Worm (Caenorhabditis elegans) whole organism, L3 larva: ENCODE results near the gene EEED8.13.

Experiments used
- R02D3.7 ChIP-seq: fragments of 150-350 bp; optimal IDR thresholded peaks from 2 replicates; lab custom pipeline; 2014; ENCODE audit warnings: missing biosample characterization, missing genetic modification characterization
- ZK546.5 ChIP-seq: sonication (generic microtip); optimal IDR thresholded peaks from 2 replicates; lab custom pipeline; 2017; ENCODE audit warnings: missing biosample characterization, missing genetic modification characterization
- ama-1 ChIP-seq: fragments of 150-350 bp; optimal IDR thresholded peaks from 2 replicates; lab custom pipeline; 2018
- ceh-28 ChIP-seq: fragments of 150-350 bp; optimal IDR thresholded peaks from 2 replicates; lab custom pipeline; 2014; ENCODE audit warnings: missing biosample characterization, missing genetic modification reagents, missing genetic modification characterization
- ceh-9 ChIP-seq: sonication (generic microtip); optimal IDR thresholded peaks from 2 replicates; lab custom pipeline; 2018; ENCODE audit warnings: missing biosample characterization, missing genetic modification characterization
- daf-12 ChIP-seq: fragments of 150-350 bp; optimal IDR thresholded peaks from 2 replicates; lab custom pipeline; 2014; ENCODE audit warnings: missing biosample characterization, missing genetic modification reagents, missing genetic modification characterization
- elt-2 ChIP-seq: sonication (generic microtip); optimal IDR thresholded peaks from 2 replicates; lab custom pipeline; 2016; ENCODE audit warnings: missing genetic modification reagents, mild to moderate bottlenecking, missing genetic modification characterization, missing compliant biosample characterization
- elt-3 ChIP-seq, 3 experiments: fragments of 150-350 bp in 1 of 3; sonication (generic microtip) in 2 of 3; optimal IDR thresholded peaks; 2 replicates in 2 of 3; 4 replicates in 1 of 3; lab custom pipeline; 2014 to 2017; ENCODE audit warnings: missing biosample characterization in 3 of 3, missing genetic modification characterization in 3 of 3
- eor-1 ChIP-seq, 2 experiments: fragments of 150-350 bp; optimal IDR thresholded peaks; 2 replicates each; lab custom pipeline; 2014 to 2018; ENCODE audit warnings: missing biosample characterization in 2 of 2, missing genetic modification characterization in 2 of 2
- fkh-10 ChIP-seq: sonication (generic microtip); optimal IDR thresholded peaks from 2 replicates; lab custom pipeline; 2017; ENCODE audit warnings: missing biosample characterization, missing genetic modification reagents, missing genetic modification characterization
- hmg-11 ChIP-seq: sonication (generic microtip); optimal IDR thresholded peaks from 2 replicates; lab custom pipeline; 2016; ENCODE audit warnings: missing genetic modification characterization, missing compliant biosample characterization
- jun-1 ChIP-seq: fragments of 150-350 bp; optimal IDR thresholded peaks from 2 replicates; lab custom pipeline; 2014; ENCODE audit warnings: missing biosample characterization, missing genetic modification reagents, missing genetic modification characterization
- lin-15B ChIP-seq: fragments of 150-350 bp; optimal IDR thresholded peaks from 2 replicates; lab custom pipeline; 2014; ENCODE audit warnings: missing biosample characterization, missing genetic modification characterization
- lin-39 ChIP-seq: fragments of 150-350 bp; optimal IDR thresholded peaks from 2 replicates; lab custom pipeline; 2018; ENCODE audit warnings: missing biosample characterization, missing genetic modification reagents, missing genetic modification characterization
- lsy-12 ChIP-seq: sonication (generic microtip); optimal IDR thresholded peaks from 2 replicates; lab custom pipeline; 2016; ENCODE audit warnings: mild to moderate bottlenecking, missing genetic modification characterization, missing compliant biosample characterization
- nhr-11 ChIP-seq: fragments of 150-350 bp; optimal IDR thresholded peaks from 2 replicates; lab custom pipeline; 2014; ENCODE audit warnings: missing biosample characterization, missing genetic modification characterization
- nhr-23 ChIP-seq: fragments of 150-350 bp; optimal IDR thresholded peaks from 2 replicates; lab custom pipeline; 2014; ENCODE audit warnings: missing biosample characterization, missing genetic modification reagents, missing genetic modification characterization
- nhr-25 ChIP-seq: sonication (generic microtip); optimal IDR thresholded peaks from 2 replicates; lab custom pipeline; 2017; ENCODE audit warnings: missing biosample characterization, missing genetic modification characterization
- nhr-28 ChIP-seq: fragments of 150-350 bp; optimal IDR thresholded peaks from 2 replicates; lab custom pipeline; 2014; ENCODE audit warnings: missing biosample characterization, missing genetic modification characterization
- nhr-43 ChIP-seq: sonication (generic microtip); optimal IDR thresholded peaks from 2 replicates; lab custom pipeline; 2016; ENCODE audit warnings: mild to moderate bottlenecking, missing genetic modification characterization, missing compliant biosample characterization; ENCODE audit not compliant: poor library complexity, severe bottlenecking
- nhr-77 ChIP-seq: fragments of 150-350 bp; optimal IDR thresholded peaks from 2 replicates; lab custom pipeline; 2014; ENCODE audit warnings: missing biosample characterization, missing genetic modification characterization
- pqm-1 ChIP-seq: fragments of 150-350 bp; optimal IDR thresholded peaks from 2 replicates; lab custom pipeline; 2017; ENCODE audit warnings: missing biosample characterization, missing genetic modification characterization, inconsistent platforms
- sea-2 ChIP-seq: fragments of 150-350 bp; sonication (generic microtip); optimal IDR thresholded peaks from 4 replicates; lab custom pipeline; 2014; ENCODE audit warnings: missing biosample characterization, missing genetic modification reagents, missing genetic modification characterization
- tbx-2 ChIP-seq: sonication (generic microtip); optimal IDR thresholded peaks from 2 replicates; lab custom pipeline; 2016; ENCODE audit warnings: mild to moderate bottlenecking, missing genetic modification characterization, missing compliant biosample characterization
- unc-39 ChIP-seq: sonication (generic microtip); optimal IDR thresholded peaks from 4 replicates; lab custom pipeline; 2017; ENCODE audit warnings: missing biosample characterization, missing genetic modification characterization
- unc-62 ChIP-seq: fragments of 150-350 bp; sonication (generic microtip); optimal IDR thresholded peaks from 4 replicates; lab custom pipeline; 2014; ENCODE audit warnings: missing biosample characterization, missing genetic modification reagents, missing genetic modification characterization
- zag-1 ChIP-seq: fragments of 150-350 bp; optimal IDR thresholded peaks from 2 replicates; lab custom pipeline; 2014; ENCODE audit warnings: missing biosample characterization, missing genetic modification characterization
- ztf-11 ChIP-seq: fragments of 150-350 bp; optimal IDR thresholded peaks from 2 replicates; lab custom pipeline; 2014; ENCODE audit warnings: missing biosample characterization, missing genetic modification characterization

The EEED8.13 gene

DNA sequence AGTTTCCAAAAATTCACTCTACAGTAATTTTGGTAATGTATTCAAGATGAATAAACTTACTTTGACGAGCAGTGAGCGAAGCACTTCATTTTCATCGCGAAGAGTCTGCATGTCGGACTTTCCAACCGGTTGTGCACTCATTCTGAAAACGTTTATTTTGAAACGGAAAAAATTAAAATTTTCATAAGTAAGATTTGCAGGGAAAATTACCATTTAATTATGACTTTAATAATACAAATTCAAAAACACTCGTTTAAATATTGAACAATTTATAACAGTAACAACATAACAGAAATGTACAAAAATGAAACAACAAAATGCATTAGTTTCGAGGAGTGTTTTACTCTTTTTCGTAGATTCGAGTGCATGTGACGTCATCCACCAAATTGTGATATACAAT is at the start of gene EEED8.13, which contains the start of gene EEED8.18:
TSS of gene EEED8.13 (minus strand) at position 101 of the 400 bp plus-strand sequence.
TSS of gene EEED8.18 (minus strand) at position 144 of the 400 bp plus-strand sequence.
- no peak for TF ChIP-seq ama-1 (lab: Kevin White, UChicago)
- no peak for TF ChIP-seq tbx-2 (tag; lab: Kevin White, UChicago)
- no peak for TF ChIP-seq unc-62 (GFP tag; lab: Kevin White, UChicago)
- TF ChIP-seq hmg-11 = no peak
- no peak for TF ChIP-seq nhr-28
- no peak for TF ChIP-seq zag-1 (tag; lab: Kevin White, UChicago)
- no peak for TF ChIP-seq elt-3 (tag; optimal IDR thresholded peaks at IDR 0.05; lab: Kevin White, UChicago)
- no peak for TF ChIP-seq nhr-77 (tag; lab: Kevin White, UChicago)
- TF ChIP-seq nhr-23 (tag; lab: Kevin White, UChicago) = no peak

DNA sequence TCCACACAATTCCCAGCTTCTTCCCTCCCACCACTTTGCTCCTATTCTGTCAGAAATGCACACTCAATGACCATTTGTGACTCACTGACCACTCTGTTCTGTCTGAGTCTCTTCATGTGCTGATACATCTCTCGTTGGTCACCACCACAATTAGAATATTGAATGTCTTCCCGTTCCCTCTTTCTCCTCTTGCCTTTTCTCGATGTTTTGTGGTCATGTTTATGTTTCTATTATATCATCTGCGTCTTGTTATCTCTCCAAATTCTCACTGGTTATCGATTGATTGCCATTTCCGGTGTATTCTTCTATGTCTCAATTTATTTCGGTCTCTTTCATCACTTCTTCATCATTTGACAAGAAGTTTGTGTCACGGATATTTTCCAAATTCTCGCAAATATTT is 48.5 kb upstream of the EEED8.13 start:
- TF ChIP-seq elt-2 = no peak
- TF ChIP-seq ceh-28 = peak; percentile 47
- TF ChIP-seq zag-1 (tag; lab: Kevin White, UChicago) = no peak
- TF ChIP-seq pqm-1 (tag; lab: Kevin White, UChicago) = peak; percentile 22
- TF ChIP-seq jun-1 (tag; lab: Kevin White, UChicago) = no peak

DNA sequence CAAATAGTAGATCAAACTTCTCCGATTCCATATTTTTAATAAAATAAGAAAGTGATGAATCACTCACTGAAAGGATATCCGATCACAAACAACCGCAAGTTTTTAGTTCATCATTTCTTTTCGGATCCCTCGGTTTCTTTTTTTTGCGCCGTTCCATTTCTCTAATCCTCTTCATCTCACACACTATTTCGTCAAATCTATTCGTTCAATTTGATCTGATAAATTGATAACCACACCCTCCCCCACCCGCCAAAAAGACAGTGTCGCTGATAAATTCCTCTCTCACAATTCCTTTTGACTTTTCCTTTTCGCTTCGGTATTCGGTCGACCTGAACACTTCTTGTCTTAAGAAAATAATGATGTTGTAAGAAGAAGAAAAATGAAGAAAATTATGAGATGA is 47.2 kb upstream of the EEED8.13 start:
- no peak for TF ChIP-seq lin-39 (tag; lab: Kevin White, UChicago)
- peak; percentile 12 for TF ChIP-seq nhr-23 (tag; lab: Kevin White, UChicago)
- no peak for TF ChIP-seq elt-2
- no peak for TF ChIP-seq sea-2 (GFP tag; lab: Kevin White, UChicago)
- peak; percentile 38 for TF ChIP-seq nhr-25 (tag; lab: Kevin White, UChicago)
- peak in 1 of 3 experiments; percentile 80 for TF ChIP-seq elt-3 (tag; optimal IDR thresholded peaks at IDR 0.05; lab: Kevin White, UChicago)

ce11 chrII:5458683-5459410 is 46.5 kb upstream of the EEED8.13 start:
- no peak for TF ChIP-seq nhr-11 (tag; lab: Kevin White, UChicago)
- peak in 1 of 3 experiments; percentile 16 for TF ChIP-seq elt-3 (tag; optimal IDR thresholded peaks at IDR 0.05; lab: Kevin White, UChicago)
- TF ChIP-seq, all 47 proteins: peak for 1

DNA sequence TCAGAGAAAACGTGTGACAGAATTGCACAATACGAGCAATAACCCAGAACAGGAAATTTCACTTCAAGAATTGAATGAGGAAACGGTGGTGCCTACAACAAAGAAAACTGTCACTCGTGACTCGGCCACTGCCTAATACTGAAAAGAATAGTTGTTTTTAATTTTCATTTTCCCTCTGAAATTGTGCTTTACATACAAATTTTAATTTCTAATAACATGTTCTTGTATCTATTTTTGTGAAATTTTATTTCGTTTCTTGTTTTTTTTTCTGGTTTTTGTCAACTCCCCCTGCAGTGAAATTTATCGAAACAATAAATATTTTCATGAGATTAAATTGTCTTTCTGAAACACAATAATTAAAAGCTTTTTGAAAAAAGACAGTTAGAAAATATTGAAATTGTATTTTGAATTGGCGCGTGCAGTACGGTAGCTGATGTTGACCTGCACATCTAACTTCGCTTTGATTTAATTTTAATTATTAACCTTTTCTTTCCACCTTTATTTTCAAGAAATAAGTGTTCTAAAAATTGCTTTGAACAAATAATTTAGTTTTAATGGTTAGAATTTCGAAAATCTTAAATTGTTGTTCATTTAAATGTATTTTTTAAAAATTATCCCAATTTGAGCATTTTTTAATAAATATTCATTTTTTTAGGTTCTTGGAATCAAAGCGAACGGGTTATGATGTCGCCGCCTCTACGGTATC is 43.4 kb upstream of the EEED8.13 start, which contains the start of gene daz-1:
TSS of gene daz-1 (plus strand) at position 656 of the 706 bp plus-strand sequence.
- TF ChIP-seq daf-12 (tag; lab: Kevin White, UChicago) = no peak
- no peak for TF ChIP-seq nhr-28
- no peak for TF ChIP-seq pqm-1 (tag; lab: Kevin White, UChicago)
- TF ChIP-seq nhr-43 (tag; lab: Kevin White, UChicago) = no peak
- TF ChIP-seq elt-2 = no peak
- no peak for TF ChIP-seq nhr-23 (tag; lab: Kevin White, UChicago)
- TF ChIP-seq ztf-11 = no peak
- no peak for TF ChIP-seq unc-62 (GFP tag; lab: Kevin White, UChicago)
- no peak for TF ChIP-seq unc-39 (tag; lab: Kevin White, UChicago)

DNA sequence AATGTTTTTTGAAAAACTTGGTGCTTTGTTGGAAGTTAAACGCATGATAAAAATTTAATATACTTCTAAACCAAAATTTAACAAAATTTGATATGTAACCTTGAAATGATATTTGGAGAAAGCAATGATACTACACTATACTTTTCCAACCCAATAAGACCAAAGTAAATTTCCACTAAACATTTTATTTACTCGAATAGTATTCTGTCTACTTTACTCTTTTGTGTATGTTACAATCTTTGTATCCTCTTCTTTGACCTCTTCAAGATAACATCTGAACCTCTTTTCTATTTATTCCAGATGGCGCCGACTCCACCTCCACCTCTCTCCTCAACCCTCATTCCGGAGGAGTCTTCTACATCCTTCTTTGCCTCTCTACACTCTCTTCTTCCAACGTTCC is 41.2 kb upstream of the EEED8.13 start, which contains the start of gene dhs-5:
TSS of gene dhs-5 (plus strand) at position 301 of the 400 bp plus-strand sequence.
- TF ChIP-seq nhr-23 (tag; lab: Kevin White, UChicago) (peak; percentile 1), nhr-11 (tag; lab: Kevin White, UChicago) (no peak), lin-15B (no peak)

- TF ChIP-seq zag-1 (tag; lab: Kevin White, UChicago) (no peak), lsy-12 (tag; lab: Kevin White, UChicago) (no peak), ceh-9 (tag; lab: Kevin White, UChicago) (no peak), fkh-10 (GFP tag; lab: Kevin White, UChicago) (no peak), eor-1 (tag; optimal IDR thresholded peaks at IDR 0.05; lab: Kevin White, UChicago) (no peak), ZK546.5 (tag; lab: Kevin White, UChicago) (no peak), R02D3.7 (tag; lab: Kevin White, UChicago) (no peak), elt-3 (tag; optimal IDR thresholded peaks at IDR 0.05; lab: Kevin White, UChicago) (no peak), ama-1 (lab: Kevin White, UChicago) (no peak)
These were observed 38.9 kb upstream of the EEED8.13 start for ce11 chrII:5451278-5451677.
